Fruit fly (Drosophila melanogaster): Measurements from ENCODE around the gene swa.

The swa gene

dm6 chrX:6332988-6333719 lies 32.4 kb downstream of the swa start:
- no peak for TF ChIP-seq noc (tag; optimal IDR thresholded peaks at IDR 0.05)

dm6 chrX:6330369-6330949 lies 35.0 kb downstream of the swa start, which contains the start of gene CG42240:
Gene CG42240, plus strand, starts transcription at chrX:6330842.
- peak; percentile 53 for TF ChIP-seq noc (tag; optimal IDR thresholded peaks at IDR 0.05)

dm6 chrX:6316858-6317474 lies 48.5 kb downstream of the swa start:
- TF ChIP-seq noc (tag; optimal IDR thresholded peaks at IDR 0.05) = no peak

DNA sequence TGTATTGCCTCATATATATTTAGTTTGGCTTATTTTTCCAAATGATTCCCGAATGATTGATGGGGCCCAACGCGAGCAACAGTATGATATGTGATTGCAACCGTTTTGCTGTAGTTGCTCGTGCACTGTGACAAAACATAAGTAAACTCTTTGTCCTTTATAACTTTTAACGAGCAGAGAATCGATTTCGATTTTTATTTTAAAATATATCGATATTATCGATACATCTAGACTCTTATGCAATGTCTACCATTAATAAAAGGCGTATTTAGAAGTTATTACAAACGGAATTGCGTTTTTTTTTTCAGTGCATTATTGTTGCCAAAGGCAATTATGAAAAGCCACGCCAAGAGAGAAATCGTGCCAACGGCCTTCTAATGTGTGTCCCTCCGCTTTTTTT lies 49.9 kb downstream of the swa start:
- no peak for TF ChIP-seq noc (tag; optimal IDR thresholded peaks at IDR 0.05)

Data from whole organism, larva.